Fruit fly (Drosophila melanogaster) whole organism, embryonic: ENCODE data around the gene CG5381.

Experiments
- Awh ChIP-seq: fragments of 200-800 bp; sonication (Bioruptor generic); IDR thresholded peaks from 2 replicates; pipeline ENCODE4, ENCODE4 v1.3.6; 2022; ENCODE audit warnings: missing biosample characterization, missing genetic modification characterization
- BEAF-32 ChIP-seq: fragments of 200-800 bp; sonication (Bioruptor generic); optimal IDR thresholded peaks from 3 replicates; lab custom pipeline; 2017; ENCODE audit warnings: missing biosample characterization, missing genetic modification characterization, mild to moderate bottlenecking, moderate library complexity, missing genetic modification reagents
- Bgb ChIP-seq: fragments of 200-800 bp; sonication (Bioruptor generic); IDR thresholded peaks from 2 replicates; pipeline ENCODE4 v1.3.6; 2022; ENCODE audit warnings: missing biosample characterization, missing genetic modification characterization; ENCODE audit not compliant: partially characterized antibody
- Blimp-1 ChIP-seq: fragments of 200-800 bp; sonication (Bioruptor generic); optimal IDR thresholded peaks from 3 replicates; lab custom pipeline; 2018; ENCODE audit warnings: missing biosample characterization, missing genetic modification characterization, mild to moderate bottlenecking, moderate library complexity, missing genetic modification reagents
- Bteb2 ChIP-seq: fragments of 200-800 bp; sonication (Bioruptor generic); optimal IDR thresholded peaks from 2 replicates; lab custom pipeline; 2016; ENCODE audit warnings: missing biosample characterization, missing genetic modification characterization
- CG10209 ChIP-seq: fragments of 200-800 bp; sonication (Bioruptor generic); optimal IDR thresholded peaks from 3 replicates; lab custom pipeline; 2017; ENCODE audit warnings: missing biosample characterization, mild to moderate bottlenecking, missing genetic modification characterization, missing genetic modification reagents
- CG1024 ChIP-seq: fragments of 200-800 bp; sonication (Bioruptor generic); IDR thresholded peaks from 2 replicates; pipeline ENCODE4 v1.3.6; 2022; ENCODE audit warnings: missing biosample characterization, missing genetic modification characterization
- CG10979 ChIP-seq: fragments of 200-800 bp; sonication (Bioruptor generic); optimal IDR thresholded peaks from 2 replicates; lab custom pipeline; 2018; ENCODE audit warnings: missing biosample characterization, mild to moderate bottlenecking, missing genetic modification characterization, moderate library complexity
- CG11695 ChIP-seq: fragments of 200-800 bp; sonication (Bioruptor generic); IDR thresholded peaks from 3 replicates; pipeline ENCODE4 v1.3.6; 2022; ENCODE audit warnings: missing biosample characterization, missing genetic modification characterization
- CG13296 ChIP-seq: fragments of 200-800 bp; sonication (Bioruptor generic); optimal IDR thresholded peaks from 3 replicates; lab custom pipeline; 2018; ENCODE audit warnings: missing biosample characterization, mild to moderate bottlenecking, missing genetic modification characterization
- CG13424 ChIP-seq: fragments of 200-800 bp; sonication (Bioruptor generic); optimal IDR thresholded peaks from 2 replicates; lab custom pipeline; 2019; ENCODE audit warnings: missing biosample characterization, mild to moderate bottlenecking, missing genetic modification characterization, moderate library complexity
- CG16815 ChIP-seq: fragments of 200-800 bp; sonication (Bioruptor generic); optimal IDR thresholded peaks from 3 replicates; lab custom pipeline; 2017; ENCODE audit warnings: missing biosample characterization, mild to moderate bottlenecking, missing genetic modification characterization
- CG17612 ChIP-seq: fragments of 200-800 bp; sonication (Bioruptor generic); IDR thresholded peaks from 2 replicates; pipeline ENCODE4 v1.3.6; 2022; ENCODE audit warnings: missing biosample characterization, missing genetic modification characterization
- CG17829 ChIP-seq: fragments of 200-800 bp; optimal IDR thresholded peaks from 2 replicates; lab custom pipeline; 2019; ENCODE audit warnings: missing biosample characterization, mild to moderate bottlenecking, missing genetic modification characterization, moderate library complexity
- CG18476 ChIP-seq: fragments of 200-800 bp; sonication (Bioruptor generic); optimal IDR thresholded peaks from 2 replicates; lab custom pipeline; 2016; ENCODE audit warnings: missing biosample characterization, mild to moderate bottlenecking, missing genetic modification characterization
- CG18619 ChIP-seq: fragments of 200-800 bp; sonication (Bioruptor generic); optimal IDR thresholded peaks from 3 replicates; lab custom pipeline; 2017; ENCODE audit warnings: missing biosample characterization, mild to moderate bottlenecking, missing genetic modification characterization
- CG30020 ChIP-seq: fragments of 200-800 bp; optimal IDR thresholded peaks from 2 replicates; lab custom pipeline; 2019; ENCODE audit warnings: missing biosample characterization, mild to moderate bottlenecking, missing genetic modification characterization, moderate library complexity
- CG4360 ChIP-seq: fragments of 200-800 bp; sonication (Bioruptor generic); IDR thresholded peaks from 2 replicates; pipeline ENCODE4 v1.3.6; 2022; ENCODE audit warnings: missing biosample characterization, missing genetic modification characterization
- CG43689 ChIP-seq: fragments of 200-800 bp; sonication (Bioruptor generic); IDR thresholded peaks from 2 replicates; pipeline ENCODE4 v1.3.6; 2022; ENCODE audit warnings: missing biosample characterization, missing genetic modification characterization
- CHES-1-like ChIP-seq: fragments of 200-800 bp; sonication (Bioruptor generic); optimal IDR thresholded peaks from 2 replicates; lab custom pipeline; 2016; ENCODE audit warnings: missing biosample characterization, missing genetic modification characterization
- Camta ChIP-seq: fragments of 200-800 bp; sonication (Bioruptor generic); optimal IDR thresholded peaks from 2 replicates; lab custom pipeline; 2016; ENCODE audit warnings: missing biosample characterization, missing genetic modification characterization
- Chrac-16 ChIP-seq: fragments of 200-800 bp; sonication (Bioruptor generic); optimal IDR thresholded peaks from 3 replicates; lab custom pipeline; 2016; ENCODE audit warnings: missing biosample characterization, missing genetic modification characterization
- Dad ChIP-seq: fragments of 200-800 bp; sonication (Bioruptor generic); optimal IDR thresholded peaks from 3 replicates; lab custom pipeline; 2016; ENCODE audit warnings: missing biosample characterization, missing genetic modification characterization
- E2f1 ChIP-seq: fragments of 200-800 bp; sonication (Bioruptor generic); IDR thresholded peaks from 2 replicates; pipeline ENCODE4 v1.3.6; 2022; ENCODE audit warnings: missing biosample characterization, missing genetic modification characterization
- Fer2 ChIP-seq: fragments of 200-800 bp; sonication (Bioruptor generic); optimal IDR thresholded peaks from 2 replicates; lab custom pipeline; 2018; ENCODE audit warnings: missing biosample characterization, mild to moderate bottlenecking, missing genetic modification characterization, moderate library complexity
- HLH3B ChIP-seq: fragments of 200-800 bp; sonication (Bioruptor generic); IDR thresholded peaks from 2 replicates; pipeline ENCODE4 v1.3.6; 2022; ENCODE audit warnings: missing biosample characterization, missing genetic modification characterization
- Hr78 ChIP-seq, 2 experiments: fragments of 200-800 bp in 1 of 2; fragments of >200 bp in 1 of 2; sonication (Bioruptor generic) in 1 of 2; optimal IDR thresholded peaks; 2 replicates each; lab custom pipeline; 2017 to 2019; ENCODE audit warnings: missing biosample characterization in 2 of 2, missing genetic modification characterization in 2 of 2, mild to moderate bottlenecking in 1 of 2, moderate library complexity in 1 of 2
- Mad ChIP-seq: fragments of 200-800 bp; sonication (Bioruptor generic); optimal IDR thresholded peaks from 2 replicates; lab custom pipeline; 2016; ENCODE audit warnings: missing biosample characterization, missing genetic modification characterization
- Myb ChIP-seq: fragments of 200-800 bp; sonication (Bioruptor generic); optimal IDR thresholded peaks from 2 replicates; lab custom pipeline; 2016; ENCODE audit warnings: missing biosample characterization, missing genetic modification characterization
- NFAT ChIP-seq: fragments of 200-800 bp; sonication (Bioruptor generic); IDR thresholded peaks from 2 replicates; pipeline ENCODE4 v1.3.6; 2022; ENCODE audit warnings: missing biosample characterization, missing genetic modification characterization
- Nf-YB ChIP-seq: fragments of 200-800 bp; sonication (Bioruptor generic); optimal IDR thresholded peaks from 3 replicates; lab custom pipeline; 2019; ENCODE audit warnings: missing biosample characterization, mild to moderate bottlenecking, missing genetic modification characterization, moderate library complexity
- Six4 ChIP-seq: fragments of 200-800 bp; sonication (Bioruptor generic); optimal IDR thresholded peaks from 2 replicates; lab custom pipeline; 2016; ENCODE audit warnings: missing biosample characterization, missing genetic modification characterization
- Spps ChIP-seq: fragments of 200-800 bp; sonication (Bioruptor generic); optimal IDR thresholded peaks from 2 replicates; lab custom pipeline; 2018; ENCODE audit warnings: missing biosample characterization, mild to moderate bottlenecking, missing genetic modification characterization
- YL-1 ChIP-seq: fragments of 200-800 bp; sonication (Bioruptor generic); optimal IDR thresholded peaks from 3 replicates; lab custom pipeline; 2017; ENCODE audit warnings: missing biosample characterization, mild to moderate bottlenecking, missing genetic modification characterization
- corto ChIP-seq: fragments of 200-800 bp; sonication (Bioruptor generic); optimal IDR thresholded peaks from 2 replicates; lab custom pipeline; 2016; ENCODE audit warnings: missing biosample characterization, mild to moderate bottlenecking, missing genetic modification characterization, moderate library complexity
- danr ChIP-seq: fragments of 200-800 bp; sonication (Bioruptor generic); IDR thresholded peaks from 2 replicates; pipeline ENCODE4 v1.3.6; 2022; ENCODE audit warnings: missing biosample characterization, missing genetic modification characterization
- dm ChIP-seq: fragments of 200-800 bp; sonication (Bioruptor generic); optimal IDR thresholded peaks from 3 replicates; lab custom pipeline; 2016; ENCODE audit warnings: missing biosample characterization, missing genetic modification characterization
- gsb ChIP-seq: fragments of 200-800 bp; sonication (Bioruptor generic); IDR thresholded peaks from 2 replicates; pipeline ENCODE4 v1.3.6; 2022; ENCODE audit warnings: missing biosample characterization, missing genetic modification characterization
- kay ChIP-seq: fragments of 200-800 bp; sonication (Bioruptor generic); optimal IDR thresholded peaks from 2 replicates; lab custom pipeline; 2016; ENCODE audit warnings: missing biosample characterization, missing genetic modification characterization
- nau ChIP-seq: fragments of 200-800 bp; sonication (Bioruptor generic); optimal IDR thresholded peaks from 3 replicates; lab custom pipeline; 2017; ENCODE audit warnings: missing biosample characterization, mild to moderate bottlenecking, missing genetic modification characterization, missing genetic modification reagents
- nerfin-1 ChIP-seq: fragments of 200-800 bp; sonication (Bioruptor generic); optimal IDR thresholded peaks from 3 replicates; lab custom pipeline; 2019; ENCODE audit warnings: missing biosample characterization, mild to moderate bottlenecking, missing genetic modification characterization, moderate library complexity
- phol ChIP-seq: fragments of 200-800 bp; sonication (Bioruptor generic); optimal IDR thresholded peaks from 3 replicates; lab custom pipeline; 2018; ENCODE audit warnings: missing biosample characterization, mild to moderate bottlenecking, missing genetic modification characterization, moderate library complexity
- prd ChIP-seq, 3 experiments: fragments of >200 bp in 2 of 3; fragments of 200-800 bp in 1 of 3; sonication (Bioruptor generic) in 1 of 3; optimal IDR thresholded peaks in 2 of 3; IDR thresholded peaks in 1 of 3; 2 replicates in 2 of 3; 3 replicates in 1 of 3; pipeline versions ENCODE4 v1.3.6 to Lab custom; 2017 to 2022; ENCODE audit warnings: missing biosample characterization in 1 of 3, missing genetic modification characterization in 1 of 3
- pum ChIP-seq: fragments of 200-800 bp; sonication (Bioruptor generic); optimal IDR thresholded peaks from 2 replicates; lab custom pipeline; 2016; ENCODE audit warnings: missing biosample characterization, missing genetic modification characterization
- salm ChIP-seq: fragments of 200-800 bp; sonication (Bioruptor generic); optimal IDR thresholded peaks from 2 replicates; lab custom pipeline; 2018; ENCODE audit warnings: missing biosample characterization, mild to moderate bottlenecking, missing genetic modification characterization
- sob ChIP-seq: fragments of 200-800 bp; sonication (Bioruptor generic); IDR thresholded peaks from 2 replicates; pipeline ENCODE4 v1.3.6; 2022; ENCODE audit warnings: missing biosample characterization, missing genetic modification characterization
- tap ChIP-seq: fragments of 200-800 bp; optimal IDR thresholded peaks from 3 replicates; lab custom pipeline; 2019; ENCODE audit warnings: missing biosample characterization, mild to moderate bottlenecking, missing genetic modification characterization, moderate library complexity
- wdn ChIP-seq: fragments of 200-800 bp; sonication (Bioruptor generic); IDR thresholded peaks from 2 replicates; pipeline ENCODE4 v1.3.6; 2022; ENCODE audit warnings: missing biosample characterization, missing genetic modification characterization
- zf30C ChIP-seq: fragments of 200-800 bp; sonication (Bioruptor generic); optimal IDR thresholded peaks from 3 replicates; lab custom pipeline; 2018; ENCODE audit warnings: missing biosample characterization, mild to moderate bottlenecking, missing genetic modification characterization

The CG5381 gene

DNA sequence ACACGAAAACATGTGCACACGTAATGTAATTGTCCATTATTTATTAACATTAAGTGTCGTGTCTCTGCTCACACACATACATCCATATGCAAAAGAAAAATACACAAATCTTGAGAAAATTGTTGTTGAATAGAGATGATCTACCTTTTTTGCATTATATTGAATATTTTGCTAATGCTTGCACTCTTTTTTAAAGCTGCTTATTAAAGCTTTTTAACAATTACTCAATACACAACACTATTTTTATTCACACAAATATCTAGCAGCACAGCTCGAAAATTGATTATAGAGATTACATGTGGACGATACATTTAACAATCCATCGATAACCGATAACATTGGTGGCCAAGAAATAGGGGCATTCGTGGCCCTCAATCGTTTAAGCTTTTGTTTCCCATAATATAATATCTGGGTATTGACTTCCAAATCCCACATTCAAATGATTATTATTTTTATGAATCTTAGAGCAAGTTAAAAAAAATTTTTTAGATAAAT lies 30.8 kb downstream of the CG5381 start, which contains the start of gene Ufd4 (continued):
- TF ChIP-seq prd (optimal IDR thresholded peaks at IDR 0.05; lab: Kevin White, UChicago) (no peak), prd (GFP tag; IDR thresholded peaks at IDR 0.05; lab: Robert Waterston, UW) (peak; percentile 75; the same call in 2 of the 3 replicates), corto (GFP tag; lab: Kevin White, UChicago) (peak; percentile 18), zf30C (GFP tag; lab: Kevin White, UChicago) (no peak), YL-1 (GFP tag; lab: Kevin White, UChicago) (peak; percentile 37), Awh (GFP tag; lab: Robert Waterston, UW) (no peak), CG30020 (tag; lab: Kevin White, UChicago) (peak; percentile 95), CG16815 (peak; percentile 0), Fer2 (tag; lab: Kevin White, UChicago) (no peak), phol (tag; lab: Kevin White, UChicago) (peak; percentile 73), NFAT (GFP tag; lab: Robert Waterston, UW) (no peak), CG18476 (GFP tag; lab: Kevin White, UChicago) (peak; percentile 69), salm (tag; lab: Kevin White, UChicago) (no peak), wdn (GFP tag; lab: Robert Waterston, UW) (0 out of 2 replicates have a peak, but pooled peaks have one; percentile 41), BEAF-32 (GFP tag; lab: Kevin White, UChicago) (peak; percentile 55), Blimp-1 (no peak), HLH3B (GFP tag; lab: Robert Waterston, UW) (peak; percentile 74; the same call in 1 of the 2 replicates), Nf-YB (GFP tag; lab: Kevin White, UChicago) (peak; percentile 51), CG10209 (GFP tag; lab: Kevin White, UChicago) (no peak), CG13296 (GFP tag; lab: Kevin White, UChicago) (peak; percentile 76), Mad (GFP tag; lab: Kevin White, UChicago) (peak; percentile 13), CG11695 (GFP tag; lab: Robert Waterston, UW) (peak; percentile 63; the same call in 2 of the 3 replicates), CG4360 (peak; percentile 52; the same call in 1 of the 2 replicates), CG1024 (peak; percentile 80; the same call in 1 of the 2 replicates), Camta (GFP tag; lab: Kevin White, UChicago) (peak; percentile 68), danr (GFP tag; lab: Robert Waterston, UW) (no peak), nau (GFP tag; lab: Kevin White, UChicago) (no peak), Bgb (peak; percentile 32; the same call in 1 of the 2 replicates), Hr78 (GFP tag; optimal IDR thresholded peaks at IDR 0.05; lab: Kevin White, UChicago) (no peak), CG43689 (GFP tag; lab: Robert Waterston, UW) (no peak), Chrac-16 (GFP tag; lab: Kevin White, UChicago) (peak; percentile 55), CG17612 (no peak), Myb (peak; percentile 21), gsb (no peak), CG17829 (tag; lab: Kevin White, UChicago) (peak; percentile 83), sob (GFP tag; lab: Robert Waterston, UW) (peak; percentile 36; the same call in 1 of the 2 replicates), Bteb2 (peak; percentile 64), CG18619 (peak; percentile 19), CHES-1-like (GFP tag; lab: Kevin White, UChicago) (peak; percentile 42), CG10979 (tag; lab: Kevin White, UChicago) (peak; percentile 64), kay (GFP tag; lab: Kevin White, UChicago) (no peak), tap (tag; lab: Kevin White, UChicago) (no peak), Spps (tag; lab: Kevin White, UChicago) (peak; percentile 43), nerfin-1 (tag; lab: Kevin White, UChicago) (no peak), CG13424 (tag; lab: Kevin White, UChicago) (peak; percentile 73), dm (GFP tag; lab: Kevin White, UChicago) (peak; percentile 8), E2f1 (GFP tag; lab: Robert Waterston, UW) (peak; percentile 64; the same call in 1 of the 2 replicates), Six4 (peak; percentile 29), Dad (GFP tag; lab: Kevin White, UChicago) (peak; percentile 54), pum (GFP tag; lab: Kevin White, UChicago) (peak; percentile 36)
